Fruit fly (Drosophila melanogaster) whole organism, embryonic: ENCODE results near the gene Sfp33A4.

Source experiments
- Bdp1 ChIP-seq: fragments of 200-800 bp; sonication (Bioruptor generic); optimal IDR thresholded peaks from 3 replicates; lab custom pipeline; 2016; ENCODE audit warnings: missing biosample characterization, missing genetic modification characterization
- CG10147 ChIP-seq: fragments of 200-800 bp; sonication (Bioruptor generic); optimal IDR thresholded peaks from 2 replicates; lab custom pipeline; 2019; ENCODE audit warnings: missing biosample characterization, mild to moderate bottlenecking, missing genetic modification characterization, moderate library complexity
- Doc2 ChIP-seq: fragments of 200-800 bp; sonication (Bioruptor generic); IDR thresholded peaks from 2 replicates; pipeline ENCODE4 v1.3.6; 2022; ENCODE audit warnings: missing biosample characterization, missing genetic modification characterization
- az2 ChIP-seq: fragments of 200-800 bp; sonication (Bioruptor generic); optimal IDR thresholded peaks from 3 replicates; lab custom pipeline; 2016; ENCODE audit warnings: missing biosample characterization, missing genetic modification characterization
- eve ChIP-seq, 2 experiments: fragments of >200 bp; optimal IDR thresholded peaks; 2 replicates each; lab custom pipeline; 2017; ENCODE audit warnings: missing biosample characterization in 2 of 2, missing genetic modification characterization in 2 of 2

DNA sequence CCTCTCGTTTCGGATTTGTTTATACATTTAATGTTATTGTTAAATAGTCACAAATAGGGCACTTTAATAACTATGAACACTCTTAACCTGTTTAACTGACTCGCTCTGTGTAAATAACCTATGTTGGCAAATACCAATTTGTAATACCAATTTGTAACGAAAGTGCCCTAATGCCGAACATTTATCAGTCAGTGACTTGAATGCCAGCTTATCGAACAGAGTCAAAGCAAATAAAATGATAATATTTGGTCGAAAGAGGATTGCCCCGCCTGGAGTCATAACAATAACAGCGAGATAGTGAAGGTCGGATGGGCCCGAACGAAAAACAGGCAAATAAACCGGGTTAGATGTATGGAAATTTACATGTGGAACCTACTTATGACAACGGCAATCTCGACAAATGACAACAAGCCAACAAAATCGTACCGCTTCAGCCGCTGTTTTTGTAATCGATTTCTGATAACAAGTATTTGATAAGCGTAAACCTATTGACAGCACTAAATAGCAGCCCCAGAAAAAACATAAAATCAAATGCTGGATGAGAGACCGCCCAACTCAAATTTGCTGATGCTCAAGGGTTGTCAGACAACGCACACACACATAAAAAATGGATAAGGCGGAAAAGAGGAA, 8.2 kb downstream of the Sfp33A4 start:
- TF ChIP-seq eve (GFP tag; optimal IDR thresholded peaks at IDR 0.05; lab: Kevin White, UChicago): no peak
- no peak for TF ChIP-seq Bdp1 (GFP tag; lab: Kevin White, UChicago)
- no peak for TF ChIP-seq az2 (GFP tag; lab: Kevin White, UChicago)
- no peak for TF ChIP-seq CG10147 (GFP tag; lab: Kevin White, UChicago)
- no peak for TF ChIP-seq Doc2 (GFP tag; lab: Robert Waterston, UW)
